Worm (Caenorhabditis elegans) whole organism, L1 larva: ENCODE measurements around the gene C45G9.5.

Experiments
- alr-1 ChIP-seq: fragments of 200-800 bp; sonication (Bioruptor generic); optimal IDR thresholded peaks from 2 replicates; lab custom pipeline; 2018; ENCODE audit warnings: borderline replicate concordance, mild to moderate bottlenecking, missing genetic modification characterization, missing compliant biosample characterization
- ceh-63 ChIP-seq: fragments of 200-800 bp; sonication (Bioruptor generic); optimal IDR thresholded peaks from 2 replicates; lab custom pipeline; 2018; ENCODE audit warnings: mild to moderate bottlenecking, missing genetic modification characterization, missing compliant biosample characterization
- elt-3 ChIP-seq, 6 experiments: fragments of 150-350 bp in 1 of 6; sonication (generic microtip); optimal IDR thresholded peaks; 2 replicates each; lab custom pipeline; 2017 to 2018; ENCODE audit warnings: missing biosample characterization in 6 of 6, missing genetic modification characterization in 6 of 6, inconsistent platforms in 1 of 6
- lin-39 ChIP-seq: fragments of 150-350 bp; optimal IDR thresholded peaks from 2 replicates; lab custom pipeline; 2014; ENCODE audit warnings: missing biosample characterization, missing genetic modification reagents, missing genetic modification characterization
- nhr-28 ChIP-seq: fragments of 150-350 bp; optimal IDR thresholded peaks from 2 replicates; lab custom pipeline; 2014; ENCODE audit warnings: missing biosample characterization, missing genetic modification characterization
- pqm-1 ChIP-seq: sonication (generic microtip); optimal IDR thresholded peaks from 3 replicates; lab custom pipeline; 2017; ENCODE audit warnings: missing biosample characterization, missing genetic modification characterization
- skn-1 ChIP-seq: fragments of 150-350 bp; optimal IDR thresholded peaks from 2 replicates; lab custom pipeline; 2014; ENCODE audit warnings: missing biosample characterization, missing genetic modification characterization
- snpc-4 ChIP-seq: fragments of 150-350 bp; optimal IDR thresholded peaks from 2 replicates; lab custom pipeline; 2014; ENCODE audit warnings: missing biosample characterization, missing genetic modification characterization
- unc-62 ChIP-seq: fragments of 150-350 bp; optimal IDR thresholded peaks from 2 replicates; lab custom pipeline; 2014; ENCODE audit warnings: missing biosample characterization, missing genetic modification reagents, missing genetic modification characterization
- zag-1 ChIP-seq: fragments of 150-350 bp; optimal IDR thresholded peaks from 2 replicates; lab custom pipeline; 2014; ENCODE audit warnings: missing biosample characterization, missing genetic modification characterization

- TF ChIP-seq pqm-1 (no peak), snpc-4 (tag; lab: Kevin White, UChicago) (no peak), zag-1 (tag; lab: Kevin White, UChicago) (no peak), elt-3 (tag; optimal IDR thresholded peaks at IDR 0.05; lab: Kevin White, UChicago) (no peak), nhr-28 (tag; lab: Kevin White, UChicago) (no peak), ceh-63 (GFP tag; lab: Kevin White, UChicago) (no peak), alr-1 (tag; lab: Kevin White, UChicago) (no peak), skn-1 (tag; lab: Kevin White, UChicago) (no peak), unc-62 (GFP tag; lab: Kevin White, UChicago) (no peak), lin-39 (no peak)
Measured at ce11 chrIII:5051949-5052348, 4.0 kb downstream of the C45G9.5 start, which contains the start of gene C45G9.15.
